Worm (Caenorhabditis elegans): Measurements from ENCODE around the gene gcy-31.

gcy-31 gene

DNA sequence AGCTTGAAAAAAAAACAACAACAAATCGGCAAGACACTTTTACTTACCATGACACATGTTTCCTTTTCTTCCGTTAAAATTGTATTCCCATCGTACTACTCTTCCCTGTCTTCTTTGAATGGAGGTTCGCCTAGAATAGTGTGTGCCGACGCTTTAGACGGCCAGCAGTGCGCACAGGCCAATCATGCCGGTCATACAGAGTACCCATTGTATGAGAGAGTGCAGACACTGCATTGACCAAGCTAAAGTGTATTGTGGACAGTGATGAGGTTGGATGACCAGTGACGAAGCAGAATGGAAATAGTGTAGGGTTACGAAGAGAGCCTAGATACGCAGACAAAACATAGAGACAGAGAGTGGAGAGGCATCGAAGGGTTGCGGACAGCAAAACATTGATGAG lies 25.4 kb downstream of the gcy-31 start, which contains the start of gene dhhc-9 (continued):
- no peak for TF ChIP-seq ceh-90 (tag; optimal IDR thresholded peaks at IDR 0.05)
- peak; percentile 18 for TF ChIP-seq fkh-8 (tag; optimal IDR thresholded peaks at IDR 0.05)
- TF ChIP-seq unc-98 (GFP tag; IDR thresholded peaks at IDR 0.05) = no peak
- TF ChIP-seq pag-3 (tag; optimal IDR thresholded peaks at IDR 0.05; ENCODE audit: borderline replicate concordance, insufficient read depth) = no peak
- TF ChIP-seq elt-3 (tag; optimal IDR thresholded peaks at IDR 0.05) = peak in 1 of 6 experiments; percentile 7
- TF ChIP-seq sox-4 (tag; optimal IDR thresholded peaks at IDR 0.05) = no peak
- no peak for TF ChIP-seq zip-4 (GFP tag; optimal IDR thresholded peaks at IDR 0.05)
- TF ChIP-seq mdl-1 (tag; optimal IDR thresholded peaks at IDR 0.05) = peak in 1 of 2 experiments; percentile 62
- no peak for TF ChIP-seq ces-1 (GFP tag; optimal IDR thresholded peaks at IDR 0.05)
- no peak for TF ChIP-seq C16A3.4 (tag; optimal IDR thresholded peaks at IDR 0.05)
- no peak for TF ChIP-seq ama-1 (optimal IDR thresholded peaks at IDR 0.05)
- TF ChIP-seq blmp-1 (tag; optimal IDR thresholded peaks at IDR 0.05) = peak; percentile 63
- peak; percentile 86 for TF ChIP-seq lin-14 (GFP tag; optimal IDR thresholded peaks at IDR 0.05)
- peak; percentile 68 for TF ChIP-seq mep-1 (tag; optimal IDR thresholded peaks at IDR 0.05)
- TF ChIP-seq nhr-71 (tag; optimal IDR thresholded peaks at IDR 0.05) = peak; percentile 73
- peak; percentile 50 for TF ChIP-seq unc-86 (tag; optimal IDR thresholded peaks at IDR 0.05)
- no peak for TF ChIP-seq fkh-4 (tag; optimal IDR thresholded peaks at IDR 0.05; ENCODE audit: borderline replicate concordance)
- TF ChIP-seq nhr-76 (tag; optimal IDR thresholded peaks at IDR 0.05) = no peak
- TF ChIP-seq pax-3 (tag; optimal IDR thresholded peaks at IDR 0.05) = no peak
- TF ChIP-seq lin-15B (tag; optimal IDR thresholded peaks at IDR 0.05) = no peak
- peak; percentile 16 for TF ChIP-seq irx-1 (tag; optimal IDR thresholded peaks at IDR 0.05)
- no peak for TF ChIP-seq lir-3 (tag; optimal IDR thresholded peaks at IDR 0.05; ENCODE audit: poor library complexity)
- TF ChIP-seq elt-2 (tag; optimal IDR thresholded peaks at IDR 0.05) = peak; percentile 13
- no peak for TF ChIP-seq F16B12.6 (tag; optimal IDR thresholded peaks at IDR 0.05)
- no peak for TF ChIP-seq C04F5.9 (tag; optimal IDR thresholded peaks at IDR 0.05)
- TF ChIP-seq nhr-11 (tag; optimal IDR thresholded peaks at IDR 0.05) = no peak
- TF ChIP-seq ets-5 (GFP tag; IDR thresholded peaks at IDR 0.05) = no peak
- TF ChIP-seq grh-1 (GFP tag; IDR thresholded peaks at IDR 0.05) = peak; percentile 38; the same call in 1 of the 2 replicates
- TF ChIP-seq ceh-88 (GFP tag; IDR thresholded peaks at IDR 0.05) = no peak
- TF ChIP-seq lin-13 (GFP tag; optimal IDR thresholded peaks at IDR 0.05) = no peak
- TF ChIP-seq tbx-2 (tag; optimal IDR thresholded peaks at IDR 0.05) = peak; percentile 50
- TF ChIP-seq nhr-19 (GFP tag; conservative IDR thresholded peaks at IDR 0.05) = peak; percentile 30; the same call in 1 of the 2 replicates
- TF ChIP-seq unc-130 (tag; optimal IDR thresholded peaks at IDR 0.05) = no peak
- TF ChIP-seq vab-15 (tag; optimal IDR thresholded peaks at IDR 0.05) = no peak
- TF ChIP-seq fos-1 (tag; optimal IDR thresholded peaks at IDR 0.05) = peak; percentile 24
- no peak for TF ChIP-seq egl-27 (tag; optimal IDR thresholded peaks at IDR 0.05)
- TF ChIP-seq ztf-11 (tag; optimal IDR thresholded peaks at IDR 0.05) = peak in 1 of 2 experiments; percentile 24
- no peak for TF ChIP-seq nhr-28 (tag; optimal IDR thresholded peaks at IDR 0.05)
- TF ChIP-seq ztf-4 (tag; optimal IDR thresholded peaks at IDR 0.05) = no peak
- peak; percentile 39 to 50 for TF ChIP-seq lin-35 (GFP tag; optimal IDR thresholded peaks at IDR 0.05)
- TF ChIP-seq mef-2 (tag; optimal IDR thresholded peaks at IDR 0.05) = no peak
- TF ChIP-seq hlh-17 (GFP tag; optimal IDR thresholded peaks at IDR 0.05; ENCODE audit: borderline replicate concordance) = no peak
- TF ChIP-seq Y116A8C.19 (tag; optimal IDR thresholded peaks at IDR 0.05; ENCODE audit: borderline replicate concordance) = no peak
- peak; percentile 64 for TF ChIP-seq nhr-47 (tag; optimal IDR thresholded peaks at IDR 0.05)
- peak; percentile 83 for TF ChIP-seq nhr-85 (tag)
- TF ChIP-seq nhr-90 (tag; optimal IDR thresholded peaks at IDR 0.05; ENCODE audit: poor library complexity) = peak; percentile 23
- no peak for TF ChIP-seq efl-3 (GFP tag; optimal IDR thresholded peaks at IDR 0.05)
- TF ChIP-seq jun-1 (tag; optimal IDR thresholded peaks at IDR 0.05) = peak; percentile 63
- peak; percentile 74 for TF ChIP-seq nhr-20 (tag; optimal IDR thresholded peaks at IDR 0.05)
- no peak for TF ChIP-seq dpl-1 (GFP tag; optimal IDR thresholded peaks at IDR 0.05)
- TF ChIP-seq tlp-1 (tag; optimal IDR thresholded peaks at IDR 0.05) = no peak
- TF ChIP-seq hlh-4 (tag; optimal IDR thresholded peaks at IDR 0.05) = no peak
- no peak for TF ChIP-seq nhr-237 (tag; optimal IDR thresholded peaks at IDR 0.05)
